Worm (Caenorhabditis elegans): Measurements from ENCODE around the gene cas-1.

DNA sequence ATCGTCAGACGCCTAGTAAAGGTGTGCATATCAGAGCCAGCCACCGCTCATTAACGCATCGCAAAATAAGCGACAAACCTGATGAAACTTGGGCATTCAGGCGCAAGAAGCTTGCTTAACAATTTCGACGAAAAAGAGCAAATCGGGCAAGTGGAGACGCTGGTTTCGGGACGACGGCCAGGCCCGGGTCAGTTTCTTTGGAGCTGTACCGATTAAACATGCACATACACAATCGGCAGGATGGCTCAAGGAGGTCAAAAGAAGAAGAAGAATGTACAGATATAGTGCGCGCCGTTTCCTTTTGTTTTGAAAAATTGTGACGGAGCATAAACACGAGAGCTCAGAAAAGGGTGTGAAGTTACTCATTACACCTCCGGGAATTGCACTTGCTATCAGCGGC is 13.0 kb upstream of the cas-1 start:
- no peak for TF ChIP-seq pqm-1 (tag; optimal IDR thresholded peaks at IDR 0.05)
- no peak for TF ChIP-seq nhr-12 (tag; optimal IDR thresholded peaks at IDR 0.05)
- no peak for TF ChIP-seq ceh-82 (tag; optimal IDR thresholded peaks at IDR 0.05)
- TF ChIP-seq sea-2 (GFP tag; optimal IDR thresholded peaks at IDR 0.05): no peak
- no peak for TF ChIP-seq nhr-76 (tag; optimal IDR thresholded peaks at IDR 0.05)
- TF ChIP-seq skn-1 (tag; optimal IDR thresholded peaks at IDR 0.05): no peak
- TF ChIP-seq snpc-4 (tag; optimal IDR thresholded peaks at IDR 0.05): no peak
- TF ChIP-seq ceh-16 (tag; optimal IDR thresholded peaks at IDR 0.05): no peak
- no peak for TF ChIP-seq zag-1 (tag; optimal IDR thresholded peaks at IDR 0.05)
- no peak for TF ChIP-seq pha-4 (tag; optimal IDR thresholded peaks at IDR 0.05)
- no peak for TF ChIP-seq lin-39 (tag; optimal IDR thresholded peaks at IDR 0.05)
- no peak for TF ChIP-seq nhr-67 (tag; optimal IDR thresholded peaks at IDR 0.05)
- no peak for TF ChIP-seq ama-1 (optimal IDR thresholded peaks at IDR 0.05)

Measured in whole organism, L3 larva.